Worm (Caenorhabditis elegans) whole organism, L3 larva: ENCODE results near the gene R02D5.4.

Experiments used
- R02D3.7 ChIP-seq: fragments of 150-350 bp; optimal IDR thresholded peaks from 2 replicates; lab custom pipeline; 2014; ENCODE audit warnings: missing biosample characterization, missing genetic modification characterization
- aly-2 ChIP-seq: fragments of 150-350 bp; optimal IDR thresholded peaks from 2 replicates; lab custom pipeline; 2014; ENCODE audit warnings: missing biosample characterization, missing genetic modification characterization
- ama-1 ChIP-seq: fragments of 150-350 bp; optimal IDR thresholded peaks from 2 replicates; lab custom pipeline; 2018
- ceh-16 ChIP-seq: sonication (generic microtip); optimal IDR thresholded peaks from 2 replicates; lab custom pipeline; 2017; ENCODE audit warnings: missing biosample characterization, missing genetic modification characterization
- ceh-28 ChIP-seq: fragments of 150-350 bp; optimal IDR thresholded peaks from 2 replicates; lab custom pipeline; 2014; ENCODE audit warnings: missing biosample characterization, missing genetic modification reagents, missing genetic modification characterization
- ceh-82 ChIP-seq: fragments of 150-350 bp; optimal IDR thresholded peaks from 2 replicates; lab custom pipeline; 2014; ENCODE audit warnings: missing biosample characterization, missing genetic modification characterization
- daf-12 ChIP-seq: fragments of 150-350 bp; optimal IDR thresholded peaks from 2 replicates; lab custom pipeline; 2014; ENCODE audit warnings: missing biosample characterization, missing genetic modification reagents, missing genetic modification characterization
- egl-27 ChIP-seq: sonication (generic microtip); optimal IDR thresholded peaks from 4 replicates; lab custom pipeline; 2017; ENCODE audit warnings: missing biosample characterization, missing genetic modification reagents, missing genetic modification characterization
- elt-1 ChIP-seq: fragments of 150-350 bp; optimal IDR thresholded peaks from 2 replicates; lab custom pipeline; 2014; ENCODE audit warnings: missing biosample characterization, missing genetic modification characterization
- elt-2 ChIP-seq: sonication (generic microtip); optimal IDR thresholded peaks from 2 replicates; lab custom pipeline; 2016; ENCODE audit warnings: missing genetic modification reagents, mild to moderate bottlenecking, missing genetic modification characterization, missing compliant biosample characterization
- eor-1 ChIP-seq, 2 experiments: fragments of 150-350 bp; optimal IDR thresholded peaks; 2 replicates each; lab custom pipeline; 2014 to 2018; ENCODE audit warnings: missing biosample characterization in 2 of 2, missing genetic modification characterization in 2 of 2
- fkh-10 ChIP-seq: sonication (generic microtip); optimal IDR thresholded peaks from 2 replicates; lab custom pipeline; 2017; ENCODE audit warnings: missing biosample characterization, missing genetic modification reagents, missing genetic modification characterization
- fkh-2 ChIP-seq: fragments of 150-350 bp; optimal IDR thresholded peaks from 2 replicates; lab custom pipeline; 2014; ENCODE audit warnings: missing biosample characterization, missing genetic modification reagents, missing genetic modification characterization
- fos-1 ChIP-seq: fragments of 150-350 bp; optimal IDR thresholded peaks from 2 replicates; lab custom pipeline; 2014; ENCODE audit warnings: missing biosample characterization, missing genetic modification characterization
- hmg-11 ChIP-seq: sonication (generic microtip); optimal IDR thresholded peaks from 2 replicates; lab custom pipeline; 2016; ENCODE audit warnings: missing genetic modification characterization, missing compliant biosample characterization
- jun-1 ChIP-seq: fragments of 150-350 bp; optimal IDR thresholded peaks from 2 replicates; lab custom pipeline; 2014; ENCODE audit warnings: missing biosample characterization, missing genetic modification reagents, missing genetic modification characterization
- lin-15B ChIP-seq: fragments of 150-350 bp; optimal IDR thresholded peaks from 2 replicates; lab custom pipeline; 2014; ENCODE audit warnings: missing biosample characterization, missing genetic modification characterization
- lin-39 ChIP-seq: fragments of 150-350 bp; optimal IDR thresholded peaks from 2 replicates; lab custom pipeline; 2018; ENCODE audit warnings: missing biosample characterization, missing genetic modification reagents, missing genetic modification characterization
- lsy-12 ChIP-seq: sonication (generic microtip); optimal IDR thresholded peaks from 2 replicates; lab custom pipeline; 2016; ENCODE audit warnings: mild to moderate bottlenecking, missing genetic modification characterization, missing compliant biosample characterization
- mdl-1 ChIP-seq: fragments of 150-350 bp; optimal IDR thresholded peaks from 2 replicates; lab custom pipeline; 2014; ENCODE audit warnings: missing biosample characterization, missing genetic modification characterization
- mml-1 ChIP-seq: fragments of 150-350 bp; sonication (generic microtip); optimal IDR thresholded peaks from 3 replicates; lab custom pipeline; 2014; ENCODE audit warnings: missing biosample characterization, missing genetic modification characterization
- nfya-1 ChIP-seq: sonication (generic microtip); optimal IDR thresholded peaks from 2 replicates; lab custom pipeline; 2017; ENCODE audit warnings: missing genetic modification characterization, mild to moderate bottlenecking, missing compliant biosample characterization, antibody characterized with exemption, moderate library complexity; ENCODE audit not compliant: insufficient read depth
- nhr-11 ChIP-seq: fragments of 150-350 bp; optimal IDR thresholded peaks from 2 replicates; lab custom pipeline; 2014; ENCODE audit warnings: missing biosample characterization, missing genetic modification characterization
- nhr-12 ChIP-seq: fragments of 150-350 bp; optimal IDR thresholded peaks from 2 replicates; lab custom pipeline; 2014; ENCODE audit warnings: missing biosample characterization, missing genetic modification characterization
- nhr-23 ChIP-seq: fragments of 150-350 bp; optimal IDR thresholded peaks from 2 replicates; lab custom pipeline; 2014; ENCODE audit warnings: missing biosample characterization, missing genetic modification reagents, missing genetic modification characterization
- nhr-25 ChIP-seq: sonication (generic microtip); optimal IDR thresholded peaks from 2 replicates; lab custom pipeline; 2017; ENCODE audit warnings: missing biosample characterization, missing genetic modification characterization
- nhr-28 ChIP-seq: fragments of 150-350 bp; optimal IDR thresholded peaks from 2 replicates; lab custom pipeline; 2014; ENCODE audit warnings: missing biosample characterization, missing genetic modification characterization
- nhr-43 ChIP-seq: sonication (generic microtip); optimal IDR thresholded peaks from 2 replicates; lab custom pipeline; 2016; ENCODE audit warnings: mild to moderate bottlenecking, missing genetic modification characterization, missing compliant biosample characterization; ENCODE audit not compliant: poor library complexity, severe bottlenecking
- nhr-67 ChIP-seq: fragments of 150-350 bp; optimal IDR thresholded peaks from 2 replicates; lab custom pipeline; 2014; ENCODE audit warnings: missing biosample characterization, missing genetic modification characterization
- nhr-76 ChIP-seq: fragments of 150-350 bp; sonication (generic microtip); optimal IDR thresholded peaks from 5 replicates; lab custom pipeline; 2014; ENCODE audit warnings: missing biosample characterization, missing genetic modification characterization
- pqm-1 ChIP-seq: fragments of 150-350 bp; optimal IDR thresholded peaks from 2 replicates; lab custom pipeline; 2017; ENCODE audit warnings: missing biosample characterization, missing genetic modification characterization, inconsistent platforms
- sea-2 ChIP-seq: fragments of 150-350 bp; sonication (generic microtip); optimal IDR thresholded peaks from 4 replicates; lab custom pipeline; 2014; ENCODE audit warnings: missing biosample characterization, missing genetic modification reagents, missing genetic modification characterization
- skn-1 ChIP-seq: fragments of 150-350 bp; optimal IDR thresholded peaks from 2 replicates; lab custom pipeline; 2014; ENCODE audit warnings: missing biosample characterization, missing genetic modification characterization
- snpc-4 ChIP-seq: fragments of 150-350 bp; optimal IDR thresholded peaks from 2 replicates; lab custom pipeline; 2014; ENCODE audit warnings: missing biosample characterization, missing genetic modification characterization
- unc-39 ChIP-seq: sonication (generic microtip); optimal IDR thresholded peaks from 4 replicates; lab custom pipeline; 2017; ENCODE audit warnings: missing biosample characterization, missing genetic modification characterization
- unc-62 ChIP-seq: fragments of 150-350 bp; sonication (generic microtip); optimal IDR thresholded peaks from 4 replicates; lab custom pipeline; 2014; ENCODE audit warnings: missing biosample characterization, missing genetic modification reagents, missing genetic modification characterization
- zag-1 ChIP-seq: fragments of 150-350 bp; optimal IDR thresholded peaks from 2 replicates; lab custom pipeline; 2014; ENCODE audit warnings: missing biosample characterization, missing genetic modification characterization
- ztf-4 ChIP-seq: fragments of 150-350 bp; optimal IDR thresholded peaks from 2 replicates; lab custom pipeline; 2014; ENCODE audit warnings: missing biosample characterization, missing genetic modification characterization

Gene R02D5.4

DNA sequence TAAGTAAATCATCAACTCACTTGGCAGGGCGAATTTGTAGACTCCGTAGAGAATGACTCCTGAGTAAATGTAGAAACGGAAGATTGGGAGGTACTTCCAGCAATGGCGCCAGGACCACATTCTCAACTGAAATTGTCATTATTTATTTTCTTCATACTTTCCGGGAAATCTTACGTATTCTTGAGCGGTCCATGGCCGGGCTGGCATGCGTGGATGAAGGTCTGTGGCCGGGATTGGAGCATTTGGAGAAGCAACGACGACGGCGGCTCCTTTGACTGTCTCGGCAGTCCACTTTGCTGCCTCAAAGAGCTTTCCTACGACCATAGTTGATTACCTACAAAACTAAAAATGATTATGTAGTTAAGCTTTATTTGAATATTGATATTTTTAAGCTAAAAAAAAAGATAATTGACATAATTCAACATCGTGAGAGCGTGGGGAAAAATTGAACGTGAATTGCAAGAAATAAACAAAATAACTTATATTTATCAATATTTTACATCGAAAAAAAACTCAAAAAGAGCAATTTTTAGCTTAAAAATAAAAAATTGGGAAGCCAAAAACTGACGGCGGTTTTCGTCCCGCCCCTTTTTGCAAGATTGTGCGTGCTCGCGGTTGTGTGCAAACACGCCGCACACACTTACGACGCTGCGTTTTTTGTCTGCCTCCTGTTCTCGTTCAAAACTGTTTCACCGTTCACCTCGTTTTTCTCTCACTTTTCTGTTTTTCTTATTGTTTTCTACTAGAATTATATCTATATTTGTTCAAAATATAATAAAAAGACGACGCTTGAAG lies 39.5 kb upstream of the R02D5.4 start, which contains the start of gene ril-1:
Gene ril-1, minus strand, starts transcription at position 342 of the 795 bp plus-strand sequence.
- TF ChIP-seq egl-27 (no peak), nfya-1 (tag; lab: Kevin White, UChicago) (peak; percentile 64), fkh-10 (no peak), ceh-16 (tag; lab: Kevin White, UChicago) (no peak), pqm-1 (no peak), elt-1 (no peak), hmg-11 (tag; lab: Kevin White, UChicago) (peak; percentile 49), eor-1 (tag; optimal IDR thresholded peaks at IDR 0.05; lab: Kevin White, UChicago) (no peak), nhr-23 (tag; lab: Kevin White, UChicago) (peak; percentile 7), nhr-12 (tag; lab: Kevin White, UChicago) (no peak), R02D3.7 (tag; lab: Kevin White, UChicago) (no peak), lsy-12 (tag; lab: Kevin White, UChicago) (no peak), mdl-1 (tag; lab: Kevin White, UChicago) (no peak), fos-1 (tag; lab: Kevin White, UChicago) (no peak), zag-1 (no peak), nhr-43 (tag; lab: Kevin White, UChicago) (no peak), nhr-28 (tag; lab: Kevin White, UChicago) (no peak), daf-12 (tag; lab: Kevin White, UChicago) (no peak), nhr-76 (tag; lab: Kevin White, UChicago) (no peak), unc-62 (GFP tag; lab: Kevin White, UChicago) (no peak), unc-39 (no peak), ztf-4 (tag; lab: Kevin White, UChicago) (no peak), lin-15B (tag; lab: Kevin White, UChicago) (peak; percentile 54), nhr-25 (tag; lab: Kevin White, UChicago) (peak; percentile 29), elt-2 (tag; lab: Kevin White, UChicago) (peak; percentile 48), snpc-4 (no peak), aly-2 (tag; lab: Kevin White, UChicago) (no peak), nhr-11 (tag; lab: Kevin White, UChicago) (no peak), ceh-82 (no peak), skn-1 (tag; lab: Kevin White, UChicago) (no peak), jun-1 (tag; lab: Kevin White, UChicago) (no peak), lin-39 (no peak), nhr-67 (tag; lab: Kevin White, UChicago) (no peak)

DNA sequence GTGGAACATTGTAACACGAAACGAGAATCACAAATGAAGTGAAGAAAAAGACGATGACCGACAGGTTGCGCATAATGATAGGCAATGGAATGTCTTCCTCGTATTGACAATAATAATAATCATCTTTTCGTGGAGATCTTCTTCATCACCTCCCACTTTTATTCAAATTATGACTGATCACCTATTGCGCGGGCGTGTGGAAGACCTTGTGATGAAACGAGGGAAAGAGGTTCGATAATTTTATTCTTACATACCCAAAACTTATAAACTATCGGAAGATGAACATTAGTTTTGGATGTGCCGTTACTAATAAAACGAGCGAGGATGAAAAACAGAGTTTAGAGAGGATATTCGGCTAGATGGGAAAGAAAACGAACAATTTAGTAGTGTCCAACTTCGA lies 38.6 kb upstream of the R02D5.4 start, which contains the start of gene C53A5.2:
Gene C53A5.2, minus strand, starts transcription at position 101 of the 400 bp plus-strand sequence.
- TF ChIP-seq lsy-12 (tag; lab: Kevin White, UChicago), result no peak
- no peak for TF ChIP-seq nfya-1 (tag; lab: Kevin White, UChicago)
- TF ChIP-seq nhr-25 (tag; lab: Kevin White, UChicago), result no peak
- no peak for TF ChIP-seq fkh-10
- TF ChIP-seq pqm-1, result no peak
- TF ChIP-seq elt-1, result no peak
- no peak for TF ChIP-seq ama-1
- TF ChIP-seq nhr-76 (tag; lab: Kevin White, UChicago), result no peak
- no peak for TF ChIP-seq mml-1
- no peak for TF ChIP-seq aly-2 (tag; lab: Kevin White, UChicago)
- TF ChIP-seq sea-2 (GFP tag; lab: Kevin White, UChicago), result no peak
- TF ChIP-seq unc-62 (GFP tag; lab: Kevin White, UChicago), result no peak
- TF ChIP-seq nhr-28 (tag; lab: Kevin White, UChicago), result no peak
- TF ChIP-seq fkh-2 (tag; lab: Kevin White, UChicago), result no peak
- no peak for TF ChIP-seq hmg-11 (tag; lab: Kevin White, UChicago)
- no peak for TF ChIP-seq unc-39
- no peak for TF ChIP-seq nhr-12 (tag; lab: Kevin White, UChicago)
- no peak for TF ChIP-seq nhr-23 (tag; lab: Kevin White, UChicago)
- no peak for TF ChIP-seq ztf-4 (tag; lab: Kevin White, UChicago)

DNA sequence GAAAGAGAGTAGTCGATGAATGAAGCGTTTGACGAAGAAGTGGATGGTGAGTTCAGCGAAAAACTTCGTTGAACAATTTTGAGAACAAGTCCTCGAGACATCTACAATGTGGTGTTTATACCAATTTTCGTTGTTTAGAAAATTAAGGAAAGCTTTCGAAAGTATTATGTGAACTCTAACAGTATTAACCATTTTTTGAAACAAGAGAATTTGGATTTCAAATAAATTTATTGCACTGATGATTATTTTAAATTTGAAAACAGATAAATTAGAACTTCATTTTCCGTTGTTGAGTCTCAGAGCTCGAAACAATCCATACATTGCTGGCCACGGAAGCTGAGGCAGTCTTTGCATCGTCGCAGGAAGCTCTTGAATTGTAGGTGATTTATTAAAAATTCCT lies 38.0 kb upstream of the R02D5.4 start, which contains the start of gene C53A5.16:
Gene C53A5.16, minus strand, starts transcription at position 101 of the 400 bp plus-strand sequence.
- no peak for TF ChIP-seq sea-2 (GFP tag; lab: Kevin White, UChicago)
- no peak for TF ChIP-seq zag-1
- TF ChIP-seq pqm-1, result no peak
- TF ChIP-seq ceh-28, result no peak
- TF ChIP-seq, all 47 proteins: peak for 0
